Worm (Caenorhabditis elegans): ENCODE results near the gene K01A6.4.

ce11 chrIV:11738092-11738617, 1.9 kb downstream of the K01A6.4 start, which contains the start of gene K01A6.7:
- TF ChIP-seq elt-1 (tag; optimal IDR thresholded peaks at IDR 0.05; ENCODE audit: borderline replicate concordance, insufficient read depth) (no peak), drap-1 (GFP tag; optimal IDR thresholded peaks at IDR 0.05) (no peak)
